Worm (Caenorhabditis elegans): ENCODE results near the gene mans-3.

DNA sequence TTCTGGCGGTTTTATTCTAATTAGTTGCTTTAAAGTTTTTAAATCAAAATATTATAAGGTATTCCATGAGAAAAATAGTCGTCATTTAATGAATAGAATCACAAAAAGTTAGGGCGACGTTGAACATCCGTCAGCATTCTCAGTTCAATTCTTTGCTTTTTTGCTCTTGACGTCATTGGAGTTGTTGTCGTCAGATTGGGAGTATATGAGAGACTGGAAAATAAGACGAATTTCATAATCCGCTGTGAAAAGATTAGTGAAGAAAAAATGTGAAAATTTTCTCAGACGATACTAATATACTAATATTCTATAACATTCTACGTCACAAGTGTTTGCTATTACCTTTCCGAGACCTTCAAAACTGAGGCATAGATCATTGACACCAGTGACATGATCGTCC lies 13.8 kb upstream of the mans-3 start:
- no peak for TF ChIP-seq snpc-4 (tag; optimal IDR thresholded peaks at IDR 0.05)
- no peak for TF ChIP-seq unc-39 (tag; optimal IDR thresholded peaks at IDR 0.05)
- no peak for TF ChIP-seq attf-4 (tag; optimal IDR thresholded peaks at IDR 0.05)
- TF ChIP-seq dve-1 (tag; optimal IDR thresholded peaks at IDR 0.05; ENCODE audit: insufficient read depth): no peak
- TF ChIP-seq aly-2 (tag; optimal IDR thresholded peaks at IDR 0.05): no peak
- no peak for TF ChIP-seq lin-13 (GFP tag; optimal IDR thresholded peaks at IDR 0.05)
- TF ChIP-seq pqm-1 (tag; optimal IDR thresholded peaks at IDR 0.05): no peak
- no peak for TF ChIP-seq aha-1 (tag)
- no peak for TF ChIP-seq F37D6.2 (tag; optimal IDR thresholded peaks at IDR 0.05)
- TF ChIP-seq lir-3 (tag; optimal IDR thresholded peaks at IDR 0.05): no peak
- TF ChIP-seq nhr-76 (tag; optimal IDR thresholded peaks at IDR 0.05): no peak

Data from whole organism, L4 larva.